Fruit fly (Drosophila melanogaster) whole organism, prepupa: ENCODE data around the gene CG14817.

Experiments used
- Blimp-1 ChIP-seq: fragments of 200-800 bp; sonication (Bioruptor generic); optimal IDR thresholded peaks from 3 replicates; lab custom pipeline; 2017; ENCODE audit warnings: missing biosample characterization, missing genetic modification characterization, mild to moderate bottlenecking, moderate library complexity, missing genetic modification reagents
- CG10631 ChIP-seq: fragments of 200-800 bp; sonication (Bioruptor generic); optimal IDR thresholded peaks from 2 replicates; lab custom pipeline; 2016; ENCODE audit warnings: missing biosample characterization, missing genetic modification characterization
- CG10669 ChIP-seq: fragments of 200-800 bp; sonication (Bioruptor generic); optimal IDR thresholded peaks from 3 replicates; lab custom pipeline; 2018; ENCODE audit warnings: missing biosample characterization, mild to moderate bottlenecking, missing genetic modification characterization, moderate library complexity
- CG11294 ChIP-seq: fragments of 200-800 bp; sonication (Bioruptor generic); IDR thresholded peaks from 2 replicates; pipeline ENCODE4 v1.3.6; 2022; ENCODE audit warnings: missing biosample characterization, missing genetic modification characterization
- CG11762 ChIP-seq: fragments of 200-800 bp; sonication (Bioruptor generic); optimal IDR thresholded peaks from 3 replicates; lab custom pipeline; 2016; ENCODE audit warnings: missing biosample characterization, missing genetic modification characterization; ENCODE audit not compliant: insufficient read depth
- CG11902 ChIP-seq: fragments of 200-800 bp; sonication (Bioruptor generic); optimal IDR thresholded peaks from 3 replicates; lab custom pipeline; 2016; ENCODE audit warnings: missing biosample characterization, missing genetic modification characterization
- CG15336 ChIP-seq: fragments of 200-800 bp; sonication (Bioruptor generic); IDR thresholded peaks from 2 replicates; pipeline ENCODE4 v1.3.6; 2022; ENCODE audit warnings: missing biosample characterization, missing genetic modification characterization
- CG3032 ChIP-seq: fragments of 200-800 bp; optimal IDR thresholded peaks from 2 replicates; lab custom pipeline; 2019; ENCODE audit warnings: missing biosample characterization, mild to moderate bottlenecking, missing genetic modification characterization, moderate library complexity
- CG31627 ChIP-seq: fragments of 200-800 bp; sonication (Bioruptor generic); optimal IDR thresholded peaks from 3 replicates; lab custom pipeline; 2016; ENCODE audit warnings: missing biosample characterization, missing genetic modification characterization
- CG3919 ChIP-seq: fragments of 200-800 bp; sonication (Bioruptor generic); optimal IDR thresholded peaks from 3 replicates; lab custom pipeline; 2016; ENCODE audit warnings: missing biosample characterization, missing genetic modification characterization
- CG4318 ChIP-seq: fragments of 200-800 bp; sonication (Bioruptor generic); optimal IDR thresholded peaks from 3 replicates; lab custom pipeline; 2017; ENCODE audit warnings: missing biosample characterization, mild to moderate bottlenecking, missing genetic modification characterization
- CG6163 ChIP-seq: fragments of 200-800 bp; sonication (Bioruptor generic); IDR thresholded peaks from 3 replicates; pipeline ENCODE4 v1.3.6; 2022; ENCODE audit warnings: missing biosample characterization, missing genetic modification characterization
- CG6808 ChIP-seq: fragments of 200-800 bp; sonication (Bioruptor generic); optimal IDR thresholded peaks from 3 replicates; lab custom pipeline; 2017; ENCODE audit warnings: missing biosample characterization, missing genetic modification characterization, mild to moderate bottlenecking, moderate library complexity, missing genetic modification reagents
- CG8119 ChIP-seq: fragments of 200-800 bp; sonication (Bioruptor generic); IDR thresholded peaks from 3 replicates; pipeline ENCODE4 v1.3.6; 2022; ENCODE audit warnings: missing biosample characterization, missing genetic modification characterization
- CG8319 ChIP-seq: fragments of 200-800 bp; sonication (Bioruptor generic); optimal IDR thresholded peaks from 3 replicates; lab custom pipeline; 2016; ENCODE audit warnings: missing biosample characterization, missing genetic modification characterization
- CG8632 ChIP-seq: fragments of 200-800 bp; sonication (Bioruptor generic); optimal IDR thresholded peaks from 3 replicates; lab custom pipeline; 2016; ENCODE audit warnings: missing biosample characterization, missing genetic modification characterization
- Eip78C ChIP-seq: fragments of 200-800 bp; sonication (Bioruptor generic); peaks from one replicate; lab custom pipeline; 2016; ENCODE audit warnings: missing biosample characterization, missing genetic modification characterization
- Eip93F ChIP-seq: fragments of 200-800 bp; sonication (Bioruptor generic); optimal IDR thresholded peaks from 2 replicates; lab custom pipeline; 2016; ENCODE audit warnings: missing biosample characterization, mild to moderate bottlenecking, missing genetic modification characterization
- Ets21C ChIP-seq: fragments of 200-800 bp; sonication (Bioruptor generic); optimal IDR thresholded peaks from 3 replicates; lab custom pipeline; 2016; ENCODE audit warnings: missing biosample characterization, missing genetic modification characterization
- Gug ChIP-seq: fragments of 200-800 bp; sonication (Bioruptor generic); IDR thresholded peaks from 2 replicates; pipeline ENCODE4 v1.3.6; 2022; ENCODE audit warnings: missing biosample characterization, missing genetic modification characterization
- Hr38 ChIP-seq: sonication (Bioruptor generic); optimal IDR thresholded peaks from 2 replicates; lab custom pipeline; 2016; ENCODE audit warnings: missing biosample characterization, missing genetic modification characterization
- Lpt ChIP-seq: fragments of 200-800 bp; sonication (Bioruptor generic); optimal IDR thresholded peaks from 3 replicates; lab custom pipeline; 2016; ENCODE audit warnings: missing biosample characterization, missing genetic modification characterization
- Met ChIP-seq: fragments of 200-800 bp; sonication (Bioruptor generic); optimal IDR thresholded peaks from 3 replicates; lab custom pipeline; 2016; ENCODE audit warnings: missing biosample characterization, missing genetic modification characterization
- Sox102F ChIP-seq: fragments of 200-800 bp; sonication (Bioruptor generic); optimal IDR thresholded peaks from 2 replicates; lab custom pipeline; 2016; ENCODE audit warnings: missing biosample characterization, mild to moderate bottlenecking, missing genetic modification characterization
- Sox14 ChIP-seq: fragments of 200-800 bp; sonication (Bioruptor generic); optimal IDR thresholded peaks from 3 replicates; lab custom pipeline; 2016; ENCODE audit warnings: missing biosample characterization, missing genetic modification characterization
- Sox15 ChIP-seq: fragments of 200-800 bp; sonication (Bioruptor generic); optimal IDR thresholded peaks from 3 replicates; lab custom pipeline; 2016; ENCODE audit warnings: missing biosample characterization, missing genetic modification characterization
- eg ChIP-seq: fragments of 200-800 bp; sonication (Bioruptor generic); IDR thresholded peaks from 3 replicates; pipeline ENCODE4 v1.3.6; 2022; ENCODE audit warnings: missing biosample characterization, missing genetic modification characterization
- esn ChIP-seq: fragments of 200-800 bp; sonication (Bioruptor generic); optimal IDR thresholded peaks from 2 replicates; lab custom pipeline; 2016; ENCODE audit warnings: missing biosample characterization, mild to moderate bottlenecking, missing genetic modification characterization, moderate library complexity
- fkh ChIP-seq: fragments of 200-800 bp; sonication (Bioruptor generic); optimal IDR thresholded peaks from 3 replicates; lab custom pipeline; 2017; ENCODE audit warnings: missing biosample characterization, mild to moderate bottlenecking, missing genetic modification characterization, moderate library complexity
- lz ChIP-seq: fragments of 200-800 bp; sonication (Bioruptor generic); optimal IDR thresholded peaks from 3 replicates; lab custom pipeline; 2016; ENCODE audit warnings: missing biosample characterization, missing genetic modification characterization
- pdm3 ChIP-seq: fragments of 200-800 bp; sonication (Bioruptor generic); optimal IDR thresholded peaks from 3 replicates; lab custom pipeline; 2016; ENCODE audit warnings: missing biosample characterization, missing genetic modification characterization
- salr ChIP-seq, 2 experiments: fragments of 200-800 bp; sonication (Bioruptor generic); optimal IDR thresholded peaks; 3 replicates each; lab custom pipeline; 2016 to 2018; ENCODE audit warnings: missing biosample characterization in 2 of 2, missing genetic modification characterization in 2 of 2, mild to moderate bottlenecking in 1 of 2
- ss ChIP-seq, 2 experiments: fragments of 200-800 bp; sonication (Bioruptor generic); optimal IDR thresholded peaks; 2 replicates in 1 of 2; 3 replicates in 1 of 2; lab custom pipeline; 2017 to 2018; ENCODE audit warnings: mild to moderate bottlenecking in 2 of 2, missing biosample characterization in 2 of 2, missing genetic modification characterization in 2 of 2, moderate library complexity in 1 of 2
- svp ChIP-seq: fragments of 200-800 bp; sonication (Bioruptor generic); peaks from one replicate; lab custom pipeline; 2016; ENCODE audit warnings: missing biosample characterization, missing genetic modification characterization
- vri ChIP-seq: fragments of 200-800 bp; sonication (Bioruptor generic); optimal IDR thresholded peaks from 3 replicates; lab custom pipeline; 2016; ENCODE audit warnings: missing biosample characterization, mild to moderate bottlenecking, missing genetic modification characterization

Gene CG14817

dm6 chrX:1907727-1908264 lies 30.7 kb upstream of the CG14817 start, which contains the start of gene mip130 (continued):
- TF ChIP-seq Sox14 (peak; percentile 55), Blimp-1 (GFP tag; lab: Kevin White, UChicago) (no peak), CG8632 (GFP tag; lab: Kevin White, UChicago) (peak; percentile 54), CG3919 (GFP tag; lab: Kevin White, UChicago) (peak; percentile 60), CG11294 (GFP tag; lab: Robert Waterston, UW) (no peak), CG6163 (GFP tag; lab: Robert Waterston, UW) (peak; percentile 27; the same call in 1 of the 3 replicates), Gug (GFP tag; lab: Robert Waterston, UW) (no peak), Hr38 (GFP tag; lab: Kevin White, UChicago) (no peak), CG31627 (GFP tag; lab: Kevin White, UChicago) (peak; percentile 13), Lpt (GFP tag; lab: Kevin White, UChicago) (no peak), CG8319 (GFP tag; lab: Kevin White, UChicago) (no peak), vri (peak; percentile 40), Ets21C (no peak), Eip93F (no peak), pdm3 (GFP tag; lab: Kevin White, UChicago) (peak; percentile 56)
- TF ChIP-seq, all 60 proteins: peak for 45

dm6 chrX:1903968-1904367 lies 26.9 kb upstream of the CG14817 start:
- TF ChIP-seq CG6808 (GFP tag; lab: Kevin White, UChicago) (no peak), Eip93F (no peak), CG11762 (no peak), lz (GFP tag; lab: Kevin White, UChicago) (no peak), svp (GFP tag; lab: Kevin White, UChicago) (peak; percentile 62), CG4318 (GFP tag; lab: Kevin White, UChicago) (no peak), Sox102F (GFP tag; lab: Kevin White, UChicago) (no peak)

dm6 chrX:1903077-1903476 lies 26.0 kb upstream of the CG14817 start, which contains the start of gene CG32801:
Gene CG32801 (minus strand): TSS chrX:1903177.
- no peak for TF ChIP-seq Ets21C
- TF ChIP-seq Gug (GFP tag; lab: Robert Waterston, UW): no peak
- no peak for TF ChIP-seq Sox15 (GFP tag; lab: Kevin White, UChicago)
- TF ChIP-seq CG8119 (GFP tag; lab: Robert Waterston, UW): no peak
- no peak for TF ChIP-seq salr (GFP tag; optimal IDR thresholded peaks at IDR 0.05; lab: Kevin White, UChicago)
- TF ChIP-seq Sox102F (GFP tag; lab: Kevin White, UChicago): no peak
- no peak for TF ChIP-seq CG10669
- TF ChIP-seq CG3032 (tag; lab: Kevin White, UChicago): no peak
- TF ChIP-seq ss (GFP tag; optimal IDR thresholded peaks at IDR 0.05; lab: Kevin White, UChicago): no peak
- no peak for TF ChIP-seq CG8319 (GFP tag; lab: Kevin White, UChicago)
- no peak for TF ChIP-seq CG8632 (GFP tag; lab: Kevin White, UChicago)
- no peak for TF ChIP-seq CG11294 (GFP tag; lab: Robert Waterston, UW)
- no peak for TF ChIP-seq esn (GFP tag; lab: Kevin White, UChicago)
- TF ChIP-seq CG11902 (GFP tag; lab: Kevin White, UChicago): no peak
- TF ChIP-seq CG15336 (GFP tag; lab: Robert Waterston, UW): no peak

- no peak for TF ChIP-seq CG10631 (GFP tag; lab: Kevin White, UChicago)
- no peak for TF ChIP-seq CG4318 (GFP tag; lab: Kevin White, UChicago)
- TF ChIP-seq Sox102F (GFP tag; lab: Kevin White, UChicago): no peak
- TF ChIP-seq Hr38 (GFP tag; lab: Kevin White, UChicago): no peak
- 0 out of 3 replicates have a peak, but pooled peaks have one; percentile 22 for TF ChIP-seq eg (GFP tag; lab: Robert Waterston, UW)
- peak; percentile 52 for TF ChIP-seq Eip78C (GFP tag; lab: Kevin White, UChicago)
- TF ChIP-seq Met (GFP tag; lab: Kevin White, UChicago): no peak
- TF ChIP-seq Eip93F: no peak
- peak; percentile 82 for TF ChIP-seq fkh (GFP tag; lab: Kevin White, UChicago)
- peak; percentile 82 for TF ChIP-seq svp (GFP tag; lab: Kevin White, UChicago)
- peak; percentile 7 for TF ChIP-seq esn (GFP tag; lab: Kevin White, UChicago)
Measured at dm6 chrX:1901605-1902136, 24.6 kb upstream of the CG14817 start, which contains the start of gene Ldaf1. Gene Ldaf1 (minus strand): TSS chrX:1901911.
